Fruit fly (Drosophila melanogaster): ENCODE measurements around the gene AnxB9.

DNA sequence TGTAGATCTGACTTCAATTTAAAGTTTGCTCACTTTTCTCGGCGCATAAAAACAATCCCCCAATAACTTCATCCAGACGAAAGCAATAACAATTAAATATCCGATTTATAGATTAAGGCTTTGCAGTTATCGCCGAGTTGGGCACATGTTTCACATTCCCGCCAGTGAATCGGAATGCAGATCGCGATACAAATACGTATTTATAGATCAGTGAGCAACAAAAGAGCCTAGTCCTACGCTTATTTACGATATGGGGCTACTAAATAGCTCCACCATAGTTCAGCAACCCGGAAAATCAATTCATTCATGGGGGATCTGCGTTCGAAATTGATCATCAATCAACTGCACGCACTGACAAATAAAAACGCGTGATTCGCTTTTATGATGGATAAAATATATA lies 27.0 kb downstream of the AnxB9 start:
- no peak for TF ChIP-seq CG33017 (tag; optimal IDR thresholded peaks at IDR 0.05)
- TF ChIP-seq bab1 (GFP tag; optimal IDR thresholded peaks at IDR 0.05): no peak
- TF ChIP-seq toe (GFP tag; optimal IDR thresholded peaks at IDR 0.05): no peak
- no peak for TF ChIP-seq kay (GFP tag; ENCODE audit: borderline replicate concordance)

Data from whole organism, adult.